Worm (Caenorhabditis elegans) whole organism, L1 larva: ENCODE results near the gene srj-39.

Experiments
- aha-1 ChIP-seq: fragments of 150-350 bp; optimal IDR thresholded peaks from 2 replicates; lab custom pipeline; 2014; ENCODE audit warnings: missing biosample characterization, missing genetic modification characterization
- aly-2 ChIP-seq: fragments of 150-350 bp; optimal IDR thresholded peaks from 2 replicates; lab custom pipeline; 2014; ENCODE audit warnings: missing biosample characterization, missing genetic modification characterization
- blmp-1 ChIP-seq: fragments of 150-350 bp; optimal IDR thresholded peaks from 2 replicates; lab custom pipeline; 2014; ENCODE audit warnings: missing biosample characterization, missing genetic modification characterization
- ceh-82 ChIP-seq, 3 experiments: fragments of 150-350 bp in 1 of 3; sonication (generic microtip) in 2 of 3; optimal IDR thresholded peaks; 2 replicates each; lab custom pipeline; 2014 to 2017; ENCODE audit warnings: missing biosample characterization in 3 of 3, missing genetic modification characterization in 3 of 3
- fos-1 ChIP-seq: fragments of 150-350 bp; optimal IDR thresholded peaks from 2 replicates; lab custom pipeline; 2014; ENCODE audit warnings: missing biosample characterization, missing genetic modification characterization
- jun-1 ChIP-seq: fragments of 150-350 bp; optimal IDR thresholded peaks from 2 replicates; lab custom pipeline; 2014; ENCODE audit warnings: missing biosample characterization, missing genetic modification reagents, missing genetic modification characterization
- lin-14 ChIP-seq: fragments of 200-800 bp; sonication (Bioruptor generic); optimal IDR thresholded peaks from 2 replicates; lab custom pipeline; 2018; ENCODE audit warnings: mild to moderate bottlenecking, missing genetic modification characterization, moderate library complexity, missing compliant biosample characterization
- mdl-1 ChIP-seq, 2 experiments: fragments of 150-350 bp; optimal IDR thresholded peaks; 2 replicates each; lab custom pipeline; 2014 to 2017; ENCODE audit warnings: missing biosample characterization in 2 of 2, missing genetic modification characterization in 2 of 2, inconsistent platforms in 1 of 2
- pqm-1 ChIP-seq: sonication (generic microtip); optimal IDR thresholded peaks from 3 replicates; lab custom pipeline; 2017; ENCODE audit warnings: missing biosample characterization, missing genetic modification characterization

DNA sequence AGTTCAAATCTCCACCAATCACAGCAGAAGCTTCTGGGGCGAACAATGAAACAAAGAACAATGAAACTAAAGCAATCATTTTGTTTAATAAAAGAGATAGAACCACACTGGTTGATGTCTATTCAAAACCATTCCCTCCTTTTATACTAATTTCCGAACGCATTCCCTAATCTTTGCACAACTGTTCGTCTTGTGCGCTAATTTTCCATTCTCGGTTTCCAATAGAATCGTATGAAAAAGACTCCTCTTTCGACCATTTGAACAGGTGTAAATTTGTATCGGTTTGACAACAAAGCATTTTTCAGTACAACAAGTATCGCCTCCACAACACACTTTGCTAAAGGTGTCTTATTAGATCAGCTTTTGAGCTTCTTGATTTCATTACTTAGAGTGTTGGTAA is 11.7 kb downstream of the srj-39 start, which contains the start of gene T05B4.8:
- TF ChIP-seq mdl-1 (tag; optimal IDR thresholded peaks at IDR 0.05; lab: Kevin White, UChicago): no peak
- no peak for TF ChIP-seq aly-2 (tag; lab: Kevin White, UChicago)
- TF ChIP-seq aha-1 (tag; lab: Kevin White, UChicago): no peak
- TF ChIP-seq blmp-1: no peak
- TF ChIP-seq ceh-82 (tag; optimal IDR thresholded peaks at IDR 0.05; lab: Kevin White, UChicago): no peak
- no peak for TF ChIP-seq lin-14 (GFP tag; lab: Kevin White, UChicago)
- TF ChIP-seq pqm-1: no peak
- TF ChIP-seq jun-1 (tag; lab: Kevin White, UChicago): no peak
- no peak for TF ChIP-seq fos-1
